Fruit fly (Drosophila melanogaster): ENCODE results near the gene Pmvk.

The Pmvk gene

dm6 chr2L:19583926-19584392 is 3.8 kb upstream of the Pmvk start, which contains the start of the genes PCNA2 and CG10366 (continued):
- TF ChIP-seq CG8359 (GFP tag; optimal IDR thresholded peaks at IDR 0.05; ENCODE audit: borderline replicate concordance) (no peak), CG9609 (GFP tag; optimal IDR thresholded peaks at IDR 0.05) (peak; percentile 84), zf30C (GFP tag; optimal IDR thresholded peaks at IDR 0.05) (no peak), CrebB (tag; optimal IDR thresholded peaks at IDR 0.05) (peak; percentile 44), CG1233 (GFP tag; optimal IDR thresholded peaks at IDR 0.05) (peak; percentile 42), MESR4 (GFP tag; optimal IDR thresholded peaks at IDR 0.05) (peak; percentile 57), tio (GFP tag; optimal IDR thresholded peaks at IDR 0.05) (no peak), Dad (GFP tag; optimal IDR thresholded peaks at IDR 0.05) (peak; percentile 69), vvl (GFP tag; IDR thresholded peaks at IDR 0.05) (peak; percentile 54; the same call in 1 of the 2 replicates), knrl (GFP tag; IDR thresholded peaks at IDR 0.05; ENCODE audit: partially characterized antibody) (peak; percentile 80), Oaz (GFP tag; IDR thresholded peaks at IDR 0.05) (no peak), Drgx (GFP tag; IDR thresholded peaks at IDR 0.05) (no peak), ci (GFP tag; IDR thresholded peaks at IDR 0.05) (peak; percentile 48; the same call in 2 of the 3 replicates), zfh1 (GFP tag; IDR thresholded peaks at IDR 0.05) (peak; percentile 70; the same call in 2 of the 3 replicates), NC2α (GFP tag; optimal IDR thresholded peaks at IDR 0.05) (peak; percentile 21), hkb (optimal IDR thresholded peaks at IDR 0.05) (peak; percentile 79), hkb (GFP tag; IDR thresholded peaks at IDR 0.05) (0 out of 2 replicates have a peak, but pooled peaks have one; percentile 23), CG11723 (GFP tag; optimal IDR thresholded peaks at IDR 0.05) (peak; percentile 4), CG8765 (GFP tag; IDR thresholded peaks at IDR 0.05) (no peak), CG2712 (tag; optimal IDR thresholded peaks at IDR 0.05) (peak; percentile 84), slp2 (GFP tag; optimal IDR thresholded peaks at IDR 0.05) (peak; percentile 64), CG17361 (GFP tag; IDR thresholded peaks at IDR 0.05) (peak; percentile 56; the same call in 2 of the 3 replicates), peb (GFP tag; IDR thresholded peaks at IDR 0.05) (no peak), Ada2b (GFP tag; IDR thresholded peaks at IDR 0.05) (peak; percentile 55; the same call in 1 of the 2 replicates), CTCF (GFP tag; optimal IDR thresholded peaks at IDR 0.05) (peak; percentile 4), GATAe (GFP tag; conservative IDR thresholded peaks at IDR 0.05) (no peak), pfk (GFP tag; optimal IDR thresholded peaks at IDR 0.05) (no peak), CG2116 (GFP tag; optimal IDR thresholded peaks at IDR 0.05) (peak; percentile 66), Fer2 (tag; optimal IDR thresholded peaks at IDR 0.05) (peak; percentile 54), Sin3A (optimal IDR thresholded peaks at IDR 0.05) (peak; percentile 90), CG32772 (GFP tag; IDR thresholded peaks at IDR 0.05) (peak; percentile 27; the same call in 1 of the 2 replicates), CG5953 (GFP tag; IDR thresholded peaks at IDR 0.05) (no peak), jigr1 (GFP tag; IDR thresholded peaks at IDR 0.05) (no peak), CG10565 (GFP tag; optimal IDR thresholded peaks at IDR 0.05) (no peak), CG7556 (GFP tag; optimal IDR thresholded peaks at IDR 0.05) (peak; percentile 51), ATbp (GFP tag; optimal IDR thresholded peaks at IDR 0.05) (no peak), ken (GFP tag; IDR thresholded peaks at IDR 0.05) (peak; percentile 63; the same call in 1 of the 3 replicates), CG8924 (tag; optimal IDR thresholded peaks at IDR 0.05) (peak; percentile 77), CG12104 (GFP tag; optimal IDR thresholded peaks at IDR 0.05) (peak; percentile 39), Rfx (GFP tag; IDR thresholded peaks at IDR 0.05) (peak; percentile 79), CG6854 (GFP tag; optimal IDR thresholded peaks at IDR 0.05) (peak; percentile 25), CG12744 (GFP tag; optimal IDR thresholded peaks at IDR 0.05) (peak; percentile 38), Bgb (GFP tag; IDR thresholded peaks at IDR 0.05; ENCODE audit: partially characterized antibody) (peak; percentile 53; the same call in 1 of the 2 replicates), nmo (GFP tag; optimal IDR thresholded peaks at IDR 0.05) (peak; percentile 81), Lhr (GFP tag; optimal IDR thresholded peaks at IDR 0.05) (peak; percentile 96), dpn (GFP tag; optimal IDR thresholded peaks at IDR 0.05) (peak; percentile 75 to 80), az2 (GFP tag; optimal IDR thresholded peaks at IDR 0.05) (peak; percentile 73), CG3847 (GFP tag; IDR thresholded peaks at IDR 0.05) (peak; percentile 88), E2f1 (GFP tag; IDR thresholded peaks at IDR 0.05) (no peak), Oli (tag; optimal IDR thresholded peaks at IDR 0.05) (peak; percentile 28), CG14965 (GFP tag; optimal IDR thresholded peaks at IDR 0.05; ENCODE audit: borderline replicate concordance) (no peak), salm (tag; optimal IDR thresholded peaks at IDR 0.05) (no peak)

Data from whole organism, embryonic.